Fruit fly (Drosophila melanogaster) whole organism, embryonic: Measurements from ENCODE around the gene RPA3.

Source experiments
- CG10267 ChIP-seq: fragments of 200-800 bp; sonication (Bioruptor generic); optimal IDR thresholded peaks from 2 replicates; lab custom pipeline; 2018; ENCODE audit warnings: missing biosample characterization, mild to moderate bottlenecking, missing genetic modification characterization, moderate library complexity
- CG10543 ChIP-seq: fragments of 200-800 bp; sonication (Bioruptor generic); optimal IDR thresholded peaks from 3 replicates; lab custom pipeline; 2017; ENCODE audit warnings: missing biosample characterization, mild to moderate bottlenecking, missing genetic modification characterization, moderate library complexity
- CG14014 ChIP-seq: fragments of 200-800 bp; sonication (Bioruptor generic); IDR thresholded peaks from 2 replicates; pipeline ENCODE4 v1.3.6; 2022; ENCODE audit warnings: missing biosample characterization, missing genetic modification characterization
- CG15269 ChIP-seq: fragments of 200-800 bp; sonication (Bioruptor generic); optimal IDR thresholded peaks from 2 replicates; lab custom pipeline; 2018; ENCODE audit warnings: missing biosample characterization, mild to moderate bottlenecking, missing genetic modification characterization, moderate library complexity
- CG1529 ChIP-seq: fragments of 200-800 bp; sonication (Bioruptor generic); optimal IDR thresholded peaks from 3 replicates; lab custom pipeline; 2018; ENCODE audit warnings: missing biosample characterization, missing genetic modification characterization
- CG15601 ChIP-seq: fragments of 200-800 bp; sonication (Bioruptor generic); optimal IDR thresholded peaks from 3 replicates; lab custom pipeline; 2019; ENCODE audit warnings: missing biosample characterization, mild to moderate bottlenecking, missing genetic modification characterization, moderate library complexity
- CG17328 ChIP-seq: fragments of 200-800 bp; sonication (Bioruptor generic); IDR thresholded peaks from 2 replicates; pipeline ENCODE4 v1.3.6; 2022; ENCODE audit warnings: missing biosample characterization, missing genetic modification characterization
- CG2712 ChIP-seq: fragments of 200-800 bp; optimal IDR thresholded peaks from 3 replicates; lab custom pipeline; 2019; ENCODE audit warnings: missing biosample characterization, mild to moderate bottlenecking, missing genetic modification characterization, moderate library complexity
- CG2889 ChIP-seq: fragments of 200-800 bp; sonication (Bioruptor generic); IDR thresholded peaks from 3 replicates; pipeline ENCODE4 v1.3.6; 2022; ENCODE audit warnings: missing biosample characterization, missing genetic modification characterization
- CG3065 ChIP-seq: fragments of 200-800 bp; sonication (Bioruptor generic); optimal IDR thresholded peaks from 2 replicates; lab custom pipeline; 2016; ENCODE audit warnings: missing biosample characterization, missing genetic modification characterization
- CG3847 ChIP-seq: fragments of 200-800 bp; sonication (Bioruptor generic); IDR thresholded peaks from 2 replicates; pipeline ENCODE4 v1.3.6; 2022; ENCODE audit warnings: missing biosample characterization, missing genetic modification characterization
- CG3995 ChIP-seq: fragments of 200-800 bp; sonication (Bioruptor generic); optimal IDR thresholded peaks from 3 replicates; lab custom pipeline; 2016; ENCODE audit warnings: missing biosample characterization, missing genetic modification characterization
- CG4707 ChIP-seq: fragments of 200-800 bp; sonication (Bioruptor generic); optimal IDR thresholded peaks from 2 replicates; lab custom pipeline; 2018; ENCODE audit warnings: missing biosample characterization, mild to moderate bottlenecking, missing genetic modification characterization, moderate library complexity
- CG6272 ChIP-seq: fragments of 200-800 bp; sonication (Bioruptor generic); IDR thresholded peaks from 2 replicates; pipeline ENCODE4 v1.3.6; 2022; ENCODE audit warnings: missing biosample characterization, missing genetic modification characterization
- CG6854 ChIP-seq: fragments of 200-800 bp; sonication (Bioruptor generic); optimal IDR thresholded peaks from 3 replicates; lab custom pipeline; 2017; ENCODE audit warnings: missing biosample characterization, mild to moderate bottlenecking, missing genetic modification characterization
- CG8290 ChIP-seq, 3 experiments: fragments of 200-800 bp; sonication (Bioruptor generic); optimal IDR thresholded peaks; 2 replicates each; lab custom pipeline; 2016 to 2019; ENCODE audit warnings: missing biosample characterization in 3 of 3, missing genetic modification characterization in 3 of 3, mild to moderate bottlenecking in 2 of 3, moderate library complexity in 1 of 3
- CG8765 ChIP-seq: fragments of 200-800 bp; sonication (Bioruptor generic); IDR thresholded peaks from 2 replicates; pipeline ENCODE4 v1.3.6; 2022; ENCODE audit warnings: missing biosample characterization, missing genetic modification characterization
- CoRest ChIP-seq: fragments of 200-800 bp; sonication (Bioruptor generic); optimal IDR thresholded peaks from 3 replicates; lab custom pipeline; 2018; ENCODE audit warnings: missing biosample characterization, mild to moderate bottlenecking, missing genetic modification characterization, moderate library complexity
- Dad ChIP-seq: fragments of 200-800 bp; sonication (Bioruptor generic); optimal IDR thresholded peaks from 3 replicates; lab custom pipeline; 2016; ENCODE audit warnings: missing biosample characterization, missing genetic modification characterization
- Drgx ChIP-seq: fragments of 200-800 bp; sonication (Bioruptor generic); IDR thresholded peaks from 2 replicates; pipeline ENCODE4 v1.3.6; 2022; ENCODE audit warnings: missing biosample characterization, missing genetic modification characterization
- Fer1 ChIP-seq: fragments of 200-800 bp; sonication (Bioruptor generic); optimal IDR thresholded peaks from 2 replicates; lab custom pipeline; 2017; ENCODE audit warnings: missing biosample characterization, mild to moderate bottlenecking, missing genetic modification characterization
- Gsc ChIP-seq: fragments of 200-800 bp; sonication (Bioruptor generic); IDR thresholded peaks from 2 replicates; pipeline ENCODE4 v1.3.6; 2022; ENCODE audit warnings: missing biosample characterization, missing genetic modification characterization
- HmgZ ChIP-seq: fragments of 200-800 bp; sonication (Bioruptor generic); optimal IDR thresholded peaks from 2 replicates; lab custom pipeline; 2018; ENCODE audit warnings: missing biosample characterization, mild to moderate bottlenecking, missing genetic modification characterization
- MESR4 ChIP-seq: fragments of 200-800 bp; sonication (Bioruptor generic); optimal IDR thresholded peaks from 2 replicates; lab custom pipeline; 2018; ENCODE audit warnings: missing biosample characterization, mild to moderate bottlenecking, missing genetic modification characterization, moderate library complexity
- Oli ChIP-seq: fragments of 200-800 bp; sonication (Bioruptor generic); optimal IDR thresholded peaks from 2 replicates; lab custom pipeline; 2018; ENCODE audit warnings: missing biosample characterization, mild to moderate bottlenecking, missing genetic modification characterization, moderate library complexity
- Sin3A ChIP-seq: fragments of >200 bp; optimal IDR thresholded peaks from 2 replicates; lab custom pipeline; 2018
- Six4 ChIP-seq: fragments of 200-800 bp; sonication (Bioruptor generic); optimal IDR thresholded peaks from 2 replicates; lab custom pipeline; 2016; ENCODE audit warnings: missing biosample characterization, missing genetic modification characterization
- Taf1 ChIP-seq: fragments of 200-800 bp; sonication (Bioruptor generic); IDR thresholded peaks from 2 replicates; pipeline ENCODE4 v1.3.6; 2022; ENCODE audit warnings: missing biosample characterization, missing genetic modification characterization
- abd-A ChIP-seq: fragments of 200-800 bp; sonication (Bioruptor generic); optimal IDR thresholded peaks from 3 replicates; lab custom pipeline; 2019; ENCODE audit warnings: missing biosample characterization, mild to moderate bottlenecking, missing genetic modification characterization, moderate library complexity
- al ChIP-seq: fragments of 200-800 bp; sonication (Bioruptor generic); IDR thresholded peaks from 2 replicates; pipeline ENCODE4 v1.3.6; 2022; ENCODE audit warnings: missing biosample characterization, missing genetic modification characterization
- aop ChIP-seq: fragments of 200-800 bp; sonication (Bioruptor generic); IDR thresholded peaks from 2 replicates; pipeline ENCODE4 v1.3.6; 2022; ENCODE audit warnings: missing biosample characterization, missing genetic modification characterization
- bsh ChIP-seq, 2 experiments: fragments of 200-800 bp; sonication (Bioruptor generic); optimal IDR thresholded peaks; 2 replicates each; lab custom pipeline; 2017 to 2018; ENCODE audit warnings: mild to moderate bottlenecking in 2 of 2, missing biosample characterization in 2 of 2, missing genetic modification characterization in 2 of 2, moderate library complexity in 1 of 2
- ci ChIP-seq: fragments of 200-800 bp; sonication (Bioruptor generic); IDR thresholded peaks from 3 replicates; pipeline ENCODE4 v1.3.6; 2022; ENCODE audit warnings: missing biosample characterization, missing genetic modification characterization
- dan ChIP-seq: fragments of 200-800 bp; sonication (Bioruptor generic); IDR thresholded peaks from 2 replicates; pipeline ENCODE4 v1.3.6; 2022; ENCODE audit warnings: missing biosample characterization, missing genetic modification characterization
- dmrt99B ChIP-seq: fragments of 200-800 bp; sonication (Bioruptor generic); optimal IDR thresholded peaks from 2 replicates; lab custom pipeline; 2018; ENCODE audit warnings: missing biosample characterization, mild to moderate bottlenecking, missing genetic modification characterization, moderate library complexity
- grau ChIP-seq: fragments of 200-800 bp; optimal IDR thresholded peaks from 3 replicates; lab custom pipeline; 2019; ENCODE audit warnings: missing biosample characterization, mild to moderate bottlenecking, missing genetic modification characterization, moderate library complexity
- h ChIP-seq: fragments of >200 bp; optimal IDR thresholded peaks from 2 replicates; lab custom pipeline; 2017
- inv ChIP-seq: fragments of 200-800 bp; sonication (Bioruptor generic); IDR thresholded peaks from 2 replicates; pipeline ENCODE4 v1.3.6; 2022; ENCODE audit warnings: missing biosample characterization, missing genetic modification characterization; ENCODE audit not compliant: partially characterized antibody
- jigr1 ChIP-seq: fragments of 200-800 bp; sonication (Bioruptor generic); IDR thresholded peaks from 3 replicates; pipeline ENCODE4 v1.3.6; 2022; ENCODE audit warnings: missing biosample characterization, missing genetic modification characterization
- lbe ChIP-seq: fragments of 200-800 bp; sonication (Bioruptor generic); optimal IDR thresholded peaks from 2 replicates; lab custom pipeline; 2016; ENCODE audit warnings: missing biosample characterization, mild to moderate bottlenecking, missing genetic modification characterization
- lmd ChIP-seq: fragments of 200-800 bp; sonication (Bioruptor generic); IDR thresholded peaks from 2 replicates; pipeline ENCODE4 v1.3.6; 2022; ENCODE audit warnings: missing biosample characterization, missing genetic modification characterization
- pzg ChIP-seq: fragments of 200-800 bp; sonication (Bioruptor generic); optimal IDR thresholded peaks from 3 replicates; lab custom pipeline; 2018; ENCODE audit warnings: missing biosample characterization, mild to moderate bottlenecking, missing genetic modification characterization, moderate library complexity
- run ChIP-seq: fragments of 200-800 bp; sonication (Bioruptor generic); optimal IDR thresholded peaks from 3 replicates; lab custom pipeline; 2018; ENCODE audit warnings: missing biosample characterization, mild to moderate bottlenecking, missing genetic modification characterization
- scrt ChIP-seq: fragments of 200-800 bp; sonication (Bioruptor generic); optimal IDR thresholded peaks from 2 replicates; lab custom pipeline; 2018; ENCODE audit warnings: missing biosample characterization, mild to moderate bottlenecking, missing genetic modification characterization, moderate library complexity
- shn ChIP-seq: fragments of 200-800 bp; sonication (Bioruptor generic); optimal IDR thresholded peaks from 3 replicates; lab custom pipeline; 2016; ENCODE audit warnings: missing biosample characterization, missing genetic modification characterization
- sima ChIP-seq: fragments of 200-800 bp; sonication (Bioruptor generic); optimal IDR thresholded peaks from 2 replicates; lab custom pipeline; 2016; ENCODE audit warnings: missing biosample characterization, missing genetic modification characterization
- slou ChIP-seq: fragments of 200-800 bp; sonication (Bioruptor generic); optimal IDR thresholded peaks from 3 replicates; lab custom pipeline; 2016; ENCODE audit warnings: missing biosample characterization, missing genetic modification characterization
- so ChIP-seq: fragments of 200-800 bp; sonication (Bioruptor generic); IDR thresholded peaks from 3 replicates; pipeline ENCODE4 v1.3.6; 2022; ENCODE audit warnings: missing biosample characterization, missing genetic modification characterization
- unpg ChIP-seq: fragments of 200-800 bp; sonication (Bioruptor generic); optimal IDR thresholded peaks from 3 replicates; lab custom pipeline; 2018; ENCODE audit warnings: missing biosample characterization, mild to moderate bottlenecking, missing genetic modification characterization, moderate library complexity
- z ChIP-seq: fragments of 200-800 bp; sonication (Bioruptor generic); IDR thresholded peaks from 3 replicates; pipeline ENCODE4 v1.3.6; 2022; ENCODE audit warnings: missing biosample characterization, missing genetic modification characterization
- zen ChIP-seq: fragments of 200-800 bp; sonication (Bioruptor generic); optimal IDR thresholded peaks from 3 replicates; lab custom pipeline; 2018; ENCODE audit warnings: missing biosample characterization, mild to moderate bottlenecking, missing genetic modification characterization, moderate library complexity

The RPA3 gene

dm6 chrX:11658181-11658842, 42.7 kb upstream of the RPA3 start (continued):
- peak in 1 of 2 experiments; percentile 67 for TF ChIP-seq bsh (GFP tag; optimal IDR thresholded peaks at IDR 0.05; lab: Kevin White, UChicago)
- TF ChIP-seq CG14014 (GFP tag; lab: Robert Waterston, UW): no peak
- TF ChIP-seq lmd: 0 out of 2 replicates have a peak, but pooled peaks have one; percentile 16
- no peak for TF ChIP-seq CG1529
- no peak for TF ChIP-seq so
- TF ChIP-seq MESR4 (GFP tag; lab: Kevin White, UChicago): no peak
- TF ChIP-seq CG6272 (GFP tag; lab: Robert Waterston, UW): no peak
- TF ChIP-seq slou: no peak
- TF ChIP-seq al: no peak
- TF ChIP-seq CoRest (tag; lab: Kevin White, UChicago): peak; percentile 25
- TF ChIP-seq Dad (GFP tag; lab: Kevin White, UChicago): no peak
- TF ChIP-seq CG6854 (GFP tag; lab: Kevin White, UChicago): no peak
- no peak for TF ChIP-seq h
- no peak for TF ChIP-seq Six4 (GFP tag; lab: Kevin White, UChicago)
- no peak for TF ChIP-seq z (GFP tag; lab: Robert Waterston, UW)
- no peak for TF ChIP-seq dan (GFP tag; lab: Robert Waterston, UW)
- TF ChIP-seq grau (tag; lab: Kevin White, UChicago): peak; percentile 43
- no peak for TF ChIP-seq CG2889 (GFP tag; lab: Robert Waterston, UW)
- TF ChIP-seq CG10543 (GFP tag; lab: Kevin White, UChicago): no peak
- no peak for TF ChIP-seq jigr1 (GFP tag; lab: Robert Waterston, UW)
- no peak for TF ChIP-seq scrt (GFP tag; lab: Kevin White, UChicago)
- TF ChIP-seq Sin3A (lab: Kevin White, UChicago): no peak
- peak; percentile 35 for TF ChIP-seq CG15601
- TF ChIP-seq CG8290 (GFP tag; optimal IDR thresholded peaks at IDR 0.05; lab: Kevin White, UChicago): no peak
- no peak for TF ChIP-seq CG8290 (tag; optimal IDR thresholded peaks at IDR 0.05; lab: Kevin White, UChicago)
- no peak for TF ChIP-seq pzg (GFP tag; lab: Kevin White, UChicago)
- TF ChIP-seq Oli (tag; lab: Kevin White, UChicago): peak; percentile 45
- TF ChIP-seq zen (tag; lab: Kevin White, UChicago): no peak
- no peak for TF ChIP-seq inv
- peak; percentile 46 for TF ChIP-seq CG2712
- no peak for TF ChIP-seq CG10267 (tag; lab: Kevin White, UChicago)
- TF ChIP-seq Fer1 (GFP tag; lab: Kevin White, UChicago): no peak
- TF ChIP-seq CG4707 (GFP tag; lab: Kevin White, UChicago): no peak
- TF ChIP-seq CG3995 (GFP tag; lab: Kevin White, UChicago): no peak
- TF ChIP-seq Drgx: peak; percentile 32; the same call in 1 of the 2 replicates
- TF ChIP-seq CG15269 (tag; lab: Kevin White, UChicago): peak; percentile 2
- TF ChIP-seq sima: no peak
- TF ChIP-seq shn (GFP tag; lab: Kevin White, UChicago): no peak
- TF ChIP-seq CG17328 (GFP tag; lab: Robert Waterston, UW): no peak
- TF ChIP-seq HmgZ (tag; lab: Kevin White, UChicago): no peak
- TF ChIP-seq run (tag; lab: Kevin White, UChicago): no peak
- no peak for TF ChIP-seq CG3847 (GFP tag; lab: Robert Waterston, UW)
- TF ChIP-seq ci (GFP tag; lab: Robert Waterston, UW): no peak
- no peak for TF ChIP-seq CG3065
- no peak for TF ChIP-seq abd-A
- TF ChIP-seq dmrt99B (tag; lab: Kevin White, UChicago): peak; percentile 46
- no peak for TF ChIP-seq aop (GFP tag; lab: Robert Waterston, UW)
- TF ChIP-seq Taf1 (GFP tag; lab: Robert Waterston, UW): no peak
- TF ChIP-seq unpg: peak; percentile 50
- TF ChIP-seq Gsc: no peak
- no peak for TF ChIP-seq CG8765
- TF ChIP-seq lbe (GFP tag; lab: Kevin White, UChicago): no peak
